Worm (Caenorhabditis elegans) whole organism, L3 larva: ENCODE data around the gene F46F5.11.

Source experiments
- ama-1 ChIP-seq: fragments of 150-350 bp; optimal IDR thresholded peaks from 2 replicates; lab custom pipeline; 2018
- lin-15B ChIP-seq: fragments of 150-350 bp; optimal IDR thresholded peaks from 2 replicates; lab custom pipeline; 2014; ENCODE audit warnings: missing biosample characterization, missing genetic modification characterization
- nhr-11 ChIP-seq: fragments of 150-350 bp; optimal IDR thresholded peaks from 2 replicates; lab custom pipeline; 2014; ENCODE audit warnings: missing biosample characterization, missing genetic modification characterization
- nhr-76 ChIP-seq: fragments of 150-350 bp; sonication (generic microtip); optimal IDR thresholded peaks from 5 replicates; lab custom pipeline; 2014; ENCODE audit warnings: missing biosample characterization, missing genetic modification characterization
- unc-39 ChIP-seq: sonication (generic microtip); optimal IDR thresholded peaks from 4 replicates; lab custom pipeline; 2017; ENCODE audit warnings: missing biosample characterization, missing genetic modification characterization

DNA sequence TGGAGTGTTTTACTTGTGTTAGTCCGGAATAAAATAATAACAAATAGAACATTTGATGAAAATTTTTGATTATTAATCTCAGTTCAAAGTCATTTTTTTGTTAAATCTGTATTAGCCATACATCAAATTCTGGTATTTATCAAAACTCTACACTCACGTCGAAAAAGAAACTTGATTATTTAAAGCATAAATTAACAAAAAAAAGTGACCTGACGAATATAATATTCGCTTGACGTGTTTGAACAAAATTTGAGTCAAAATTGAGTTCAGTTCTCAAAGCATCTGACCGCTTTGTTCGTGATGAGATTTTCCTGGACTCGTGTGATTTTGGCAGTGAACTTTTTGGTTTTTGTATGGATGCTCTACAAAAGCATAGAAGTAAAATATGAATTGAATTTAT, 15.0 kb downstream of the F46F5.11 start, which contains the start of gene F46F5.10:
- TF ChIP-seq nhr-11 (tag; lab: Kevin White, UChicago) (no peak), lin-15B (no peak), unc-39 (tag; lab: Kevin White, UChicago) (no peak), ama-1 (lab: Kevin White, UChicago) (no peak), nhr-76 (tag; lab: Kevin White, UChicago) (no peak)
